Worm (Caenorhabditis elegans) whole organism, L3 larva: ENCODE measurements around the gene K01G5.10.
"Not testable (repeated sequence)": the region's sequence is repeated elsewhere in the genome, so short reads cannot be mapped to it uniquely, and the experiment has no call there.

Experiments
- ama-1 ChIP-seq: fragments of 150-350 bp; optimal IDR thresholded peaks from 2 replicates; lab custom pipeline; 2018
- ceh-28 ChIP-seq: fragments of 150-350 bp; optimal IDR thresholded peaks from 2 replicates; lab custom pipeline; 2014; ENCODE audit warnings: missing biosample characterization, missing genetic modification reagents, missing genetic modification characterization
- egl-27 ChIP-seq: sonication (generic microtip); optimal IDR thresholded peaks from 4 replicates; lab custom pipeline; 2017; ENCODE audit warnings: missing biosample characterization, missing genetic modification reagents, missing genetic modification characterization
- elt-1 ChIP-seq: fragments of 150-350 bp; optimal IDR thresholded peaks from 2 replicates; lab custom pipeline; 2014; ENCODE audit warnings: missing biosample characterization, missing genetic modification characterization
- fkh-2 ChIP-seq: fragments of 150-350 bp; optimal IDR thresholded peaks from 2 replicates; lab custom pipeline; 2014; ENCODE audit warnings: missing biosample characterization, missing genetic modification reagents, missing genetic modification characterization
- jun-1 ChIP-seq: fragments of 150-350 bp; optimal IDR thresholded peaks from 2 replicates; lab custom pipeline; 2014; ENCODE audit warnings: missing biosample characterization, missing genetic modification reagents, missing genetic modification characterization
- mdl-1 ChIP-seq: fragments of 150-350 bp; optimal IDR thresholded peaks from 2 replicates; lab custom pipeline; 2014; ENCODE audit warnings: missing biosample characterization, missing genetic modification characterization
- nhr-11 ChIP-seq: fragments of 150-350 bp; optimal IDR thresholded peaks from 2 replicates; lab custom pipeline; 2014; ENCODE audit warnings: missing biosample characterization, missing genetic modification characterization
- nhr-237 ChIP-seq: fragments of 150-350 bp; optimal IDR thresholded peaks from 2 replicates; lab custom pipeline; 2014; ENCODE audit warnings: missing biosample characterization, missing genetic modification characterization
- snpc-4 ChIP-seq: fragments of 150-350 bp; optimal IDR thresholded peaks from 2 replicates; lab custom pipeline; 2014; ENCODE audit warnings: missing biosample characterization, missing genetic modification characterization
- unc-39 ChIP-seq: sonication (generic microtip); optimal IDR thresholded peaks from 4 replicates; lab custom pipeline; 2017; ENCODE audit warnings: missing biosample characterization, missing genetic modification characterization
- unc-62 ChIP-seq: fragments of 150-350 bp; sonication (generic microtip); optimal IDR thresholded peaks from 4 replicates; lab custom pipeline; 2014; ENCODE audit warnings: missing biosample characterization, missing genetic modification reagents, missing genetic modification characterization
- ztf-4 ChIP-seq: fragments of 150-350 bp; optimal IDR thresholded peaks from 2 replicates; lab custom pipeline; 2014; ENCODE audit warnings: missing biosample characterization, missing genetic modification characterization

DNA sequence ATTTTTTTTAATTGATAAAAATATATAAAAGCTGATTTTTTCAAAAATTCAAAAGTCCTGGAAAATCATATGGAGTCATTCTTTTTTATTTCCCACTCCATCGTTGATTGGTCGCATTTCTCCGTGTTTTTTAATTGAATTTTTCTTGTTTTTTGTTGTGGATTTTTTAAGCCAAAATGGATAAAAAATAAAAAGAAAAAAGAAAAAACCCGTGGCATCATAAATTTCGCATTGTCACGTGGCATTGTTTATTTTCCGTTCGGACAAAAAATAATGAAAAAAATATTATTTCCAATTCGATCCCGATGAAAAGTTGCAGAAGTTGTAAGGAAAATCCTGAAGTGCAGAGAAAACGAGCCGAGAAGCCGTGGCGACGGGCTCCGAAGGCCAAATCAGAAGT, 47.3 kb upstream of the K01G5.10 start, which contains the start of gene klp-7:
- not testable (repeated sequence) for TF ChIP-seq elt-1 (tag; lab: Kevin White, UChicago); egl-27 (tag; lab: Kevin White, UChicago); mdl-1 (tag; lab: Kevin White, UChicago); jun-1 (tag; lab: Kevin White, UChicago); fkh-2 (tag; lab: Kevin White, UChicago); ceh-28 (tag; lab: Kevin White, UChicago); unc-39 (tag; lab: Kevin White, UChicago); nhr-237 (tag; lab: Kevin White, UChicago); unc-62; nhr-11 (tag; lab: Kevin White, UChicago); ztf-4 (tag; lab: Kevin White, UChicago); ama-1 (lab: Kevin White, UChicago); snpc-4
